Worm (Caenorhabditis elegans) whole organism, L1 larva: ENCODE measurements around the gene hot-1.
A peak's percentile ranks its signal among the peaks of the same experiment; 100 is the strongest.

Experiments used
- C34B4.2 ChIP-seq: sonication (generic microtip); optimal IDR thresholded peaks from 2 replicates; lab custom pipeline; 2017; ENCODE audit warnings: mild to moderate bottlenecking, missing genetic modification characterization, missing compliant biosample characterization
- F16B12.6 ChIP-seq: fragments of 150-350 bp; optimal IDR thresholded peaks from 2 replicates; lab custom pipeline; 2014; ENCODE audit warnings: missing biosample characterization, missing genetic modification characterization
- alr-1 ChIP-seq: fragments of 200-800 bp; sonication (Bioruptor generic); optimal IDR thresholded peaks from 2 replicates; lab custom pipeline; 2018; ENCODE audit warnings: borderline replicate concordance, mild to moderate bottlenecking, missing genetic modification characterization, missing compliant biosample characterization
- ceh-63 ChIP-seq: fragments of 200-800 bp; sonication (Bioruptor generic); optimal IDR thresholded peaks from 2 replicates; lab custom pipeline; 2018; ENCODE audit warnings: mild to moderate bottlenecking, missing genetic modification characterization, missing compliant biosample characterization
- ceh-82 ChIP-seq, 3 experiments: fragments of 150-350 bp in 1 of 3; sonication (generic microtip) in 2 of 3; optimal IDR thresholded peaks; 2 replicates each; lab custom pipeline; 2014 to 2017; ENCODE audit warnings: missing biosample characterization in 3 of 3, missing genetic modification characterization in 3 of 3
- ceh-88 ChIP-seq: fragments of 200-800 bp; sonication (Bioruptor generic); IDR thresholded peaks from 2 replicates; pipeline ENCODE4 v1.3.6; 2022; ENCODE audit warnings: missing genetic modification characterization, missing compliant biosample characterization
- ceh-90 ChIP-seq: sonication (generic microtip); optimal IDR thresholded peaks from 2 replicates; lab custom pipeline; 2016; ENCODE audit warnings: missing genetic modification characterization, missing compliant biosample characterization
- dpl-1 ChIP-seq, 3 experiments: fragments of 150-350 bp in 2 of 3; sonication (generic microtip) in 1 of 3; optimal IDR thresholded peaks; 2 replicates each; lab custom pipeline; 2014 to 2017; ENCODE audit warnings: missing biosample characterization in 3 of 3, missing genetic modification characterization in 3 of 3, missing genetic modification reagents in 3 of 3
- dsc-1 ChIP-seq: sonication (generic microtip); optimal IDR thresholded peaks from 2 replicates; lab custom pipeline; 2016; ENCODE audit warnings: mild to moderate bottlenecking, missing genetic modification characterization, missing compliant biosample characterization
- efl-1 ChIP-seq, 4 experiments: fragments of 150-350 bp; optimal IDR thresholded peaks in 3 of 4; peaks in 1 of 4; 1 replicate in 1 of 4; 2 replicates in 3 of 4; lab custom pipeline; 2014; ENCODE audit warnings: missing biosample characterization in 2 of 4, missing genetic modification characterization in 2 of 4, missing genetic modification reagents in 2 of 4
- egl-13 ChIP-seq: sonication (generic microtip); optimal IDR thresholded peaks from 2 replicates; lab custom pipeline; 2016; ENCODE audit warnings: missing genotype, missing genetic modification reagents, missing genetic modification characterization, missing compliant biosample characterization
- elt-2 ChIP-seq: sonication (generic microtip); optimal IDR thresholded peaks from 2 replicates; lab custom pipeline; 2016; ENCODE audit warnings: missing genetic modification characterization, mild to moderate bottlenecking, inconsistent platforms, missing compliant biosample characterization, missing genetic modification reagents
- fkh-10 ChIP-seq: sonication (generic microtip); optimal IDR thresholded peaks from 2 replicates; lab custom pipeline; 2017; ENCODE audit warnings: missing biosample characterization, missing genetic modification reagents, missing genetic modification characterization
- fkh-4 ChIP-seq: sonication (generic microtip); optimal IDR thresholded peaks from 2 replicates; lab custom pipeline; 2016; ENCODE audit warnings: missing compliant biosample characterization, missing genetic modification characterization, borderline replicate concordance
- grh-1 ChIP-seq: fragments of 200-800 bp; sonication (Bioruptor generic); IDR thresholded peaks from 2 replicates; pipeline ENCODE4 v1.3.6; 2022; ENCODE audit warnings: missing genetic modification reagents, missing genetic modification characterization, missing compliant biosample characterization
- isw-1 ChIP-seq: fragments of 200-800 bp; sonication (Bioruptor generic); IDR thresholded peaks from 2 replicates; pipeline ENCODE4 v1.3.6; 2022; ENCODE audit warnings: missing genetic modification characterization, missing compliant biosample characterization
- lin-13 ChIP-seq: fragments of 150-350 bp; optimal IDR thresholded peaks from 2 replicates; lab custom pipeline; 2014; ENCODE audit warnings: missing biosample characterization, missing genetic modification reagents, missing genetic modification characterization
- lin-14 ChIP-seq: fragments of 200-800 bp; sonication (Bioruptor generic); optimal IDR thresholded peaks from 2 replicates; lab custom pipeline; 2018; ENCODE audit warnings: mild to moderate bottlenecking, missing genetic modification characterization, moderate library complexity, missing compliant biosample characterization
- lin-35 ChIP-seq, 2 experiments: fragments of 150-350 bp; optimal IDR thresholded peaks; 2 replicates each; lab custom pipeline; 2014; ENCODE audit warnings: missing biosample characterization in 2 of 2, missing genetic modification characterization in 2 of 2, missing genetic modification reagents in 2 of 2
- lin-39 ChIP-seq: fragments of 150-350 bp; optimal IDR thresholded peaks from 2 replicates; lab custom pipeline; 2014; ENCODE audit warnings: missing biosample characterization, missing genetic modification reagents, missing genetic modification characterization
- lsy-2 ChIP-seq, 2 experiments: fragments of 150-350 bp; optimal IDR thresholded peaks; 2 replicates each; lab custom pipeline; 2014; ENCODE audit warnings: missing biosample characterization in 2 of 2, missing genetic modification characterization in 2 of 2
- mab-9 ChIP-seq: fragments of 200-800 bp; sonication (Bioruptor generic); IDR thresholded peaks from 2 replicates; pipeline ENCODE4 v1.3.6; 2022; ENCODE audit warnings: missing genetic modification reagents, missing genetic modification characterization, missing compliant biosample characterization
- nhr-237 ChIP-seq: fragments of 150-350 bp; optimal IDR thresholded peaks from 2 replicates; lab custom pipeline; 2014; ENCODE audit warnings: missing biosample characterization, missing genetic modification characterization
- nhr-47 ChIP-seq: sonication (generic microtip); optimal IDR thresholded peaks from 2 replicates; lab custom pipeline; 2016; ENCODE audit warnings: mild to moderate bottlenecking, missing genetic modification characterization, moderate library complexity, missing compliant biosample characterization
- nhr-71 ChIP-seq: sonication (generic microtip); optimal IDR thresholded peaks from 2 replicates; lab custom pipeline; 2016; ENCODE audit warnings: mild to moderate bottlenecking, missing genetic modification characterization, moderate library complexity, missing compliant biosample characterization
- rnt-1 ChIP-seq: sonication (generic microtip); optimal IDR thresholded peaks from 2 replicates; lab custom pipeline; 2016; ENCODE audit warnings: mild to moderate bottlenecking, missing genetic modification characterization, moderate library complexity, missing compliant biosample characterization
- skn-1 ChIP-seq: fragments of 150-350 bp; optimal IDR thresholded peaks from 2 replicates; lab custom pipeline; 2014; ENCODE audit warnings: missing biosample characterization, missing genetic modification characterization
- snu-23 ChIP-seq: sonication (generic microtip); optimal IDR thresholded peaks from 2 replicates; lab custom pipeline; 2016; ENCODE audit warnings: missing genetic modification characterization, missing compliant biosample characterization
- swsn-7 ChIP-seq: sonication (generic microtip); optimal IDR thresholded peaks from 2 replicates; lab custom pipeline; 2016; ENCODE audit warnings: missing genetic modification characterization, missing compliant biosample characterization
- tbx-2 ChIP-seq: sonication (generic microtip); optimal IDR thresholded peaks from 2 replicates; lab custom pipeline; 2016; ENCODE audit warnings: missing genetic modification characterization, missing compliant biosample characterization
- unc-130 ChIP-seq: fragments of 150-350 bp; optimal IDR thresholded peaks from 2 replicates; lab custom pipeline; 2017; ENCODE audit warnings: missing biosample characterization, missing genetic modification characterization, inconsistent platforms
- unc-62 ChIP-seq: fragments of 150-350 bp; optimal IDR thresholded peaks from 2 replicates; lab custom pipeline; 2014; ENCODE audit warnings: missing biosample characterization, missing genetic modification reagents, missing genetic modification characterization
- unc-86 ChIP-seq: sonication (generic microtip); optimal IDR thresholded peaks from 2 replicates; lab custom pipeline; 2016; ENCODE audit warnings: missing genetic modification characterization, missing compliant biosample characterization
- xbp-1 ChIP-seq: sonication (generic microtip); optimal IDR thresholded peaks from 2 replicates; lab custom pipeline; 2016; ENCODE audit warnings: missing genetic modification characterization, missing compliant biosample characterization
- zag-1 ChIP-seq: fragments of 150-350 bp; optimal IDR thresholded peaks from 2 replicates; lab custom pipeline; 2014; ENCODE audit warnings: missing biosample characterization, missing genetic modification characterization
- zip-4 ChIP-seq: fragments of 200-800 bp; sonication (Bioruptor generic); optimal IDR thresholded peaks from 2 replicates; lab custom pipeline; 2018; ENCODE audit warnings: mild to moderate bottlenecking, missing genetic modification characterization, moderate library complexity, missing compliant biosample characterization
- ztf-11 ChIP-seq, 2 experiments: sonication (generic microtip); optimal IDR thresholded peaks; 2 replicates each; lab custom pipeline; 2016 to 2017; ENCODE audit warnings: missing genetic modification characterization in 2 of 2, missing biosample characterization in 1 of 2, missing compliant biosample characterization in 1 of 2

hot-1 gene

ce11 chrV:14648825-14649224, 27.9 kb downstream of the hot-1 start:
- TF ChIP-seq fkh-10 (GFP tag; lab: Kevin White, UChicago), result peak; percentile 86
- TF ChIP-seq lin-14 (GFP tag; lab: Kevin White, UChicago), result peak; percentile 45
- TF ChIP-seq fkh-4, result no peak
- TF ChIP-seq grh-1, result no peak
- TF ChIP-seq efl-1 (optimal IDR thresholded peaks at IDR 0.05; lab: Kevin White, UChicago), result no peak
- peak in 1 of 2 experiments; percentile 66 for TF ChIP-seq efl-1 (GFP tag; optimal IDR thresholded peaks at IDR 0.05 in 1 of 2; lab: Kevin White, UChicago)
- no peak for TF ChIP-seq ceh-90 (tag; lab: Kevin White, UChicago)
- no peak for TF ChIP-seq nhr-237 (tag; lab: Kevin White, UChicago)

DNA sequence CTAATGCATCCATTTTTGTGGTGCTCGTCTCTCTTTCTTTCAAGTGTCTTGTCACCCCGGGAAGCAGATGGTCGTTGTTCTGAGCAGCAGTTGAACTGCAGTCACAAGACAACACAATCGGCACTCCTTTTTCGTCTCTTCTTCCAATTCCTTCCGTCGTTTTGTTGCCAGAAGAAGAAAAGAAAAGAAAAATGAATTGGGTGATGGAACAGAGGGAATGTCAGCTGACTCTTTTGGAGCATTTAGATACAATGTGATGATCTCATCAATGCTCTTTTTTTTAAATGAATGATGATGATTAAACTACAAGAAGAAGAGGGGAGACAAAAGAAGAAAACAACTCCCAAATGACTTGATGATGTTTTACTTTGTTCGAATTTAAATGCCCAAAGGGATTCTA, 29.0 kb downstream of the hot-1 start:
- TF ChIP-seq mab-9 (no peak), nhr-71 (peak; percentile 59), skn-1 (tag; lab: Kevin White, UChicago) (peak; percentile 18), lsy-2 (tag; optimal IDR thresholded peaks at IDR 0.05; lab: Kevin White, UChicago) (peak in 1 of 2 experiments; percentile 58), fkh-10 (GFP tag; lab: Kevin White, UChicago) (peak; percentile 36), lin-14 (GFP tag; lab: Kevin White, UChicago) (peak; percentile 81), unc-86 (peak; percentile 24), tbx-2 (tag; lab: Kevin White, UChicago) (peak; percentile 26), dpl-1 (GFP tag; optimal IDR thresholded peaks at IDR 0.05; lab: Kevin White, UChicago) (peak in 1 of 3 experiments; percentile 8), xbp-1 (tag; lab: Kevin White, UChicago) (no peak), ceh-88 (GFP tag; lab: Robert Waterston, UW) (no peak), swsn-7 (tag; lab: Kevin White, UChicago) (no peak), snu-23 (GFP tag; lab: Kevin White, UChicago) (peak; percentile 4), F16B12.6 (tag; lab: Kevin White, UChicago) (no peak), efl-1 (optimal IDR thresholded peaks at IDR 0.05; lab: Kevin White, UChicago) (peak in 1 of 2 experiments; percentile 22), efl-1 (GFP tag; optimal IDR thresholded peaks at IDR 0.05 in 1 of 2; lab: Kevin White, UChicago) (peak; percentile 12 to 56), zag-1 (no peak), nhr-47 (peak; percentile 14), egl-13 (tag; lab: Kevin White, UChicago) (no peak), lin-35 (GFP tag; optimal IDR thresholded peaks at IDR 0.05; lab: Kevin White, UChicago) (peak in 1 of 2 experiments; percentile 4), rnt-1 (tag; lab: Kevin White, UChicago) (peak; percentile 32)

DNA sequence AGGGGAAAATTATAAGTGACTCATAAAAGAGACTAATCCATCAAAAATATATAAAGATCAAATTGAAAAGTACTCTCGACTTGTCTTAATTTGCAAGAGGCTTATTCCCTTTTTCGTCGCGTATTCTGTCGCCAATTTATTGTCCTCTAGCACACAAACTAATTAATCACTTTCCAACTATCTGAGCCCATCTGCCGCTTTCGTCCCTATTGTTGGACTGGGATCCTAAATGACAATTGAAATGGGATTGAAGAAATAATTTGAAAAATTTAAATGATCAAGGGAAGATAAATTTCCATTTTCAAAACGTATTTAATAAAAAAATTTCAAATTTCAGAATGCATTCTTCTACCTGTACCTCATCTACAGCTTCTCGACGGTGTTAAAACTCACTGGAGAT, 29.7 kb downstream of the hot-1 start:
- TF ChIP-seq fkh-10 (GFP tag; lab: Kevin White, UChicago) (no peak), lin-14 (GFP tag; lab: Kevin White, UChicago) (no peak), ceh-63 (GFP tag; lab: Kevin White, UChicago) (no peak), lin-13 (no peak), dsc-1 (tag; lab: Kevin White, UChicago) (no peak), ztf-11 (tag; optimal IDR thresholded peaks at IDR 0.05; lab: Kevin White, UChicago) (peak in 1 of 2 experiments; percentile 19), alr-1 (tag; lab: Kevin White, UChicago) (no peak), elt-2 (tag; lab: Kevin White, UChicago) (no peak), efl-1 (optimal IDR thresholded peaks at IDR 0.05; lab: Kevin White, UChicago) (no peak), efl-1 (GFP tag; optimal IDR thresholded peaks at IDR 0.05 in 1 of 2; lab: Kevin White, UChicago) (peak in 1 of 2 experiments; percentile 78), isw-1 (GFP tag; lab: Robert Waterston, UW) (no peak), mab-9 (no peak), zip-4 (GFP tag; lab: Kevin White, UChicago) (no peak), unc-62 (GFP tag; lab: Kevin White, UChicago) (no peak), unc-130 (tag; lab: Kevin White, UChicago) (no peak), nhr-237 (tag; lab: Kevin White, UChicago) (no peak), C34B4.2 (tag; lab: Kevin White, UChicago) (no peak), lin-39 (tag; lab: Kevin White, UChicago) (no peak), ceh-82 (tag; optimal IDR thresholded peaks at IDR 0.05; lab: Kevin White, UChicago) (no peak)
